Worm (Caenorhabditis elegans): ENCODE measurements around the gene dyf-13.

DNA sequence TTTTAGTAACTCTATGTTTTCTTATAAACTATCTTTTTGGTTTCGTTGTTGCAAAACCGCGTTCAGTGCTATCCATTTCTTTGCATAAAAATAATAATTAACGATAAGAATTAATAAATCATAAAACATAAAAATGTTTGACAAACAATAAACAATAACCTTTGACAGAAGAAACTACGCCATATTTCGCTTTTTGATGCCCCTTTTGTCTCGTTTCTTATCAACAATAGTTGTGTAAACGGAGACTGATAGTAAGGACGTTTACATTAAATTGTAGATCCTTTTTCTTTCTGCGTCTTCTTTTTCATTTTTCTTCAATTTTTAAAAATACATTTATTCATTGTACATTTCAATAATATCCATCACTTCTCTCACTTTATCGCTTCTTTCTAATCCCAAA is 32.1 kb downstream of the dyf-13 start:
- no peak for TF ChIP-seq nhr-25 (tag; optimal IDR thresholded peaks at IDR 0.05)
- TF ChIP-seq nhr-237 (tag; optimal IDR thresholded peaks at IDR 0.05) = no peak
- TF ChIP-seq elt-1 (tag; optimal IDR thresholded peaks at IDR 0.05) = no peak
- no peak for TF ChIP-seq nfya-1 (tag; optimal IDR thresholded peaks at IDR 0.05; ENCODE audit: insufficient read depth)
- TF ChIP-seq elt-3 (tag; optimal IDR thresholded peaks at IDR 0.05) = no peak
- TF ChIP-seq nhr-28 (tag; optimal IDR thresholded peaks at IDR 0.05) = no peak
- no peak for TF ChIP-seq mdl-1 (tag; optimal IDR thresholded peaks at IDR 0.05)
- TF ChIP-seq ztf-11 (tag; optimal IDR thresholded peaks at IDR 0.05) = no peak
- no peak for TF ChIP-seq lin-15B (tag; optimal IDR thresholded peaks at IDR 0.05)
- no peak for TF ChIP-seq egl-27 (tag; optimal IDR thresholded peaks at IDR 0.05)
- no peak for TF ChIP-seq lsy-12 (tag; optimal IDR thresholded peaks at IDR 0.05)
- no peak for TF ChIP-seq unc-62 (GFP tag; optimal IDR thresholded peaks at IDR 0.05)
- TF ChIP-seq ceh-82 (tag; optimal IDR thresholded peaks at IDR 0.05) = no peak

Measured in whole organism, L3 larva.